Worm (Caenorhabditis elegans): ENCODE measurements around the gene W04D12.1.

- TF ChIP-seq unc-130 (tag; optimal IDR thresholded peaks at IDR 0.05) = no peak
- no peak for TF ChIP-seq nhr-237 (tag; optimal IDR thresholded peaks at IDR 0.05)
- TF ChIP-seq lin-15B (tag; optimal IDR thresholded peaks at IDR 0.05) = no peak
- TF ChIP-seq Y116A8C.19 (tag; optimal IDR thresholded peaks at IDR 0.05; ENCODE audit: borderline replicate concordance) = no peak
- no peak for TF ChIP-seq snpc-4 (tag; optimal IDR thresholded peaks at IDR 0.05)
- TF ChIP-seq ces-1 (GFP tag; optimal IDR thresholded peaks at IDR 0.05) = no peak
- no peak for TF ChIP-seq fkh-10 (GFP tag; optimal IDR thresholded peaks at IDR 0.05)
- TF ChIP-seq nhr-12 (tag; optimal IDR thresholded peaks at IDR 0.05) = no peak
- TF ChIP-seq ztf-11 (tag; optimal IDR thresholded peaks at IDR 0.05) = no peak
- no peak for TF ChIP-seq unc-30 (tag; optimal IDR thresholded peaks at IDR 0.05)
- no peak for TF ChIP-seq hpl-2 (GFP tag; optimal IDR thresholded peaks at IDR 0.05)
- TF ChIP-seq nhr-11 (tag; optimal IDR thresholded peaks at IDR 0.05) = no peak
- no peak for TF ChIP-seq C16A3.4 (tag; optimal IDR thresholded peaks at IDR 0.05)
- TF ChIP-seq lin-13 (GFP tag; optimal IDR thresholded peaks at IDR 0.05) = no peak
Observed at ce11 chrIII:5876140-5876675, 39.5 kb downstream of the W04D12.1 start, which contains the start of gene aldo-2.
